Worm (Caenorhabditis elegans): ENCODE data around the gene ntp-1.

- TF ChIP-seq ama-1 (optimal IDR thresholded peaks at IDR 0.05) (no peak), ama-1 (GFP tag; optimal IDR thresholded peaks at IDR 0.05) (no peak), Y95B8A.8 (GFP tag; IDR thresholded peaks at IDR 0.05) (no peak), sdz-38 (tag; optimal IDR thresholded peaks at IDR 0.05) (no peak), ztf-6 (GFP tag; IDR thresholded peaks at IDR 0.05) (no peak), snpc-1.3 (tag; optimal IDR thresholded peaks at IDR 0.05; ENCODE audit: insufficient read depth) (no peak), let-526 (GFP tag; IDR thresholded peaks at IDR 0.05) (no peak), unc-130 (GFP tag; optimal IDR thresholded peaks at IDR 0.05) (no peak), nhr-27 (tag; optimal IDR thresholded peaks at IDR 0.05) (no peak), snpc-4 (GFP tag; optimal IDR thresholded peaks at IDR 0.05) (no peak), snpc-4 (tag; optimal IDR thresholded peaks at IDR 0.05) (no peak), nhr-90 (tag; optimal IDR thresholded peaks at IDR 0.05) (no peak), K12H6.12 (tag; optimal IDR thresholded peaks at IDR 0.05) (peak; percentile 35), sea-2 (GFP tag; IDR thresholded peaks at IDR 0.05) (no peak), mxl-1 (tag; optimal IDR thresholded peaks at IDR 0.05) (no peak)
These were observed 23.2 kb upstream of the ntp-1 start, which contains the start of gene ric-3 for ce11 chrIV:7817852-7818251.
